Fruit fly (Drosophila melanogaster): ENCODE results near the gene CG13970.
A peak's percentile ranks its signal among the peaks of the same experiment; 100 is the strongest.

Gene CG13970

dm6 chr2L:20086295-20087096, 17.5 kb downstream of the CG13970 start (continued):
- peak; percentile 83 for TF ChIP-seq CG17361 (GFP tag; IDR thresholded peaks at IDR 0.05)
- TF ChIP-seq Bgb (GFP tag; IDR thresholded peaks at IDR 0.05; ENCODE audit: partially characterized antibody) = peak; percentile 52
- peak; percentile 22 for TF ChIP-seq da (GFP tag; optimal IDR thresholded peaks at IDR 0.05)
- peak; percentile 21; the same call in 2 of the 3 replicates for TF ChIP-seq CG6175 (GFP tag; IDR thresholded peaks at IDR 0.05)
- TF ChIP-seq dpn (GFP tag; optimal IDR thresholded peaks at IDR 0.05) = peak; percentile 68 to 79
- TF ChIP-seq Ptx1 (GFP tag; IDR thresholded peaks at IDR 0.05) = peak; percentile 87
- TF ChIP-seq CG9609 (GFP tag; optimal IDR thresholded peaks at IDR 0.05) = peak; percentile 78
- TF ChIP-seq CG14860 (GFP tag; IDR thresholded peaks at IDR 0.05; ENCODE audit: partially characterized antibody) = no peak
- peak; percentile 80 for TF ChIP-seq fd96Cb (tag; optimal IDR thresholded peaks at IDR 0.05)
- peak; percentile 55; the same call in 2 of the 3 replicates for TF ChIP-seq CG7357 (GFP tag; IDR thresholded peaks at IDR 0.05)
- peak; percentile 84 for TF ChIP-seq CG1233 (GFP tag; optimal IDR thresholded peaks at IDR 0.05)
- peak; percentile 5; the same call in 1 of the 2 replicates for TF ChIP-seq aop (GFP tag; IDR thresholded peaks at IDR 0.05)
- TF ChIP-seq YL-1 (GFP tag; optimal IDR thresholded peaks at IDR 0.05) = peak; percentile 60
- TF ChIP-seq CG9932 (GFP tag; IDR thresholded peaks at IDR 0.05) = peak; percentile 50
- TF ChIP-seq CG12299 (tag; optimal IDR thresholded peaks at IDR 0.05) = peak; percentile 67
- peak; percentile 69 for TF ChIP-seq bcd (GFP tag; optimal IDR thresholded peaks at IDR 0.05)
- peak; percentile 86 for TF ChIP-seq CG31441 (GFP tag; IDR thresholded peaks at IDR 0.05)
- TF ChIP-seq CG6272 (GFP tag; IDR thresholded peaks at IDR 0.05) = peak; percentile 68
- peak; percentile 92 for TF ChIP-seq vvl (GFP tag; IDR thresholded peaks at IDR 0.05)
- peak; percentile 77 for TF ChIP-seq nerfin-1 (tag; optimal IDR thresholded peaks at IDR 0.05)
- peak; percentile 83 for TF ChIP-seq CG5953 (GFP tag; IDR thresholded peaks at IDR 0.05)
- TF ChIP-seq H2.0 (GFP tag; IDR thresholded peaks at IDR 0.05) = peak; percentile 77
- peak; percentile 78 for TF ChIP-seq nmo (GFP tag; optimal IDR thresholded peaks at IDR 0.05)
- TF ChIP-seq CG31365 (tag; optimal IDR thresholded peaks at IDR 0.05) = peak; percentile 35
- TF ChIP-seq CG6683 (GFP tag; optimal IDR thresholded peaks at IDR 0.05) = peak; percentile 77
- TF ChIP-seq sqz (GFP tag; optimal IDR thresholded peaks at IDR 0.05) = peak; percentile 85
- TF ChIP-seq ato (GFP tag; IDR thresholded peaks at IDR 0.05; ENCODE audit: partially characterized antibody) = no peak
- peak; percentile 80 for TF ChIP-seq dmrt11E (tag; optimal IDR thresholded peaks at IDR 0.05)
- peak; percentile 77; the same call in 1 of the 3 replicates for TF ChIP-seq CG3726 (GFP tag; IDR thresholded peaks at IDR 0.05)
- peak; percentile 81 for TF ChIP-seq CG30403 (GFP tag; optimal IDR thresholded peaks at IDR 0.05)
- TF ChIP-seq gsb-n (tag; optimal IDR thresholded peaks at IDR 0.05) = peak; percentile 84
- peak; percentile 57; the same call in 1 of the 2 replicates for TF ChIP-seq CG10321 (GFP tag; IDR thresholded peaks at IDR 0.05)
- peak; percentile 95 for TF ChIP-seq kah (GFP tag; optimal IDR thresholded peaks at IDR 0.05)
- TF ChIP-seq sens (GFP tag) = peak; percentile 98
- TF ChIP-seq emc (GFP tag; optimal IDR thresholded peaks at IDR 0.05) = peak; percentile 32
- TF ChIP-seq CG11085 (GFP tag; IDR thresholded peaks at IDR 0.05) = peak; percentile 47
- peak; percentile 63; the same call in 1 of the 2 replicates for TF ChIP-seq CG11247 (GFP tag; IDR thresholded peaks at IDR 0.05)
- TF ChIP-seq CTCF (GFP tag; optimal IDR thresholded peaks at IDR 0.05) = peak; percentile 40
- TF ChIP-seq cg (GFP tag; optimal IDR thresholded peaks at IDR 0.05) = peak; percentile 64
- peak; percentile 83 for TF ChIP-seq CG7839 (tag; optimal IDR thresholded peaks at IDR 0.05)
- TF ChIP-seq CG10565 (GFP tag; optimal IDR thresholded peaks at IDR 0.05) = peak; percentile 56
- no peak for TF ChIP-seq zen2 (GFP tag; IDR thresholded peaks at IDR 0.05; ENCODE audit: partially characterized antibody)
- peak; percentile 91; the same call in 3 of the 4 replicates for TF ChIP-seq chinmo (GFP tag; IDR thresholded peaks at IDR 0.05; ENCODE audit: partially characterized antibody)
- TF ChIP-seq Six4 (GFP tag; optimal IDR thresholded peaks at IDR 0.05) = peak; percentile 71
- no peak for TF ChIP-seq Dfd (GFP tag; optimal IDR thresholded peaks at IDR 0.05)
- TF ChIP-seq Rx (GFP tag; IDR thresholded peaks at IDR 0.05) = peak; percentile 89
- TF ChIP-seq pnt (GFP tag; optimal IDR thresholded peaks at IDR 0.05) = peak; percentile 80
- no peak for TF ChIP-seq Tbp (GFP tag; optimal IDR thresholded peaks at IDR 0.05)
- TF ChIP-seq zfh1 (GFP tag; IDR thresholded peaks at IDR 0.05) = peak; percentile 88
- TF ChIP-seq HLH54F (GFP tag; optimal IDR thresholded peaks at IDR 0.05) = peak; percentile 60

Data from whole organism, embryonic.